Worm (Caenorhabditis elegans) whole organism, L4/young adult: ENCODE measurements around the gene F15A4.2.

Experiments
- W03F9.2 ChIP-seq: fragments of 150-350 bp; optimal IDR thresholded peaks from 2 replicates; lab custom pipeline; 2014; ENCODE audit warnings: missing biosample characterization, missing genetic modification characterization
- dao-5 ChIP-seq: sonication (generic microtip); optimal IDR thresholded peaks from 2 replicates; lab custom pipeline; 2016; ENCODE audit warnings: missing genotype, missing genetic modification characterization, moderate library complexity, missing compliant biosample characterization
- him-1 ChIP-seq: sonication (generic microtip); optimal IDR thresholded peaks from 2 replicates; lab custom pipeline; 2016; ENCODE audit warnings: missing genotype, missing genetic modification reagents, missing genetic modification characterization, missing compliant biosample characterization

- no peak for TF ChIP-seq dao-5 (tag; lab: Kevin White, UChicago)
- no peak for TF ChIP-seq him-1 (tag; lab: Kevin White, UChicago)
- no peak for TF ChIP-seq W03F9.2 (tag; lab: Kevin White, UChicago)
Measured at ce11 chrII:12499969-12500368, 37.6 kb downstream of the F15A4.2 start.
